Worm (Caenorhabditis elegans): ENCODE results near the gene srh-264.

DNA sequence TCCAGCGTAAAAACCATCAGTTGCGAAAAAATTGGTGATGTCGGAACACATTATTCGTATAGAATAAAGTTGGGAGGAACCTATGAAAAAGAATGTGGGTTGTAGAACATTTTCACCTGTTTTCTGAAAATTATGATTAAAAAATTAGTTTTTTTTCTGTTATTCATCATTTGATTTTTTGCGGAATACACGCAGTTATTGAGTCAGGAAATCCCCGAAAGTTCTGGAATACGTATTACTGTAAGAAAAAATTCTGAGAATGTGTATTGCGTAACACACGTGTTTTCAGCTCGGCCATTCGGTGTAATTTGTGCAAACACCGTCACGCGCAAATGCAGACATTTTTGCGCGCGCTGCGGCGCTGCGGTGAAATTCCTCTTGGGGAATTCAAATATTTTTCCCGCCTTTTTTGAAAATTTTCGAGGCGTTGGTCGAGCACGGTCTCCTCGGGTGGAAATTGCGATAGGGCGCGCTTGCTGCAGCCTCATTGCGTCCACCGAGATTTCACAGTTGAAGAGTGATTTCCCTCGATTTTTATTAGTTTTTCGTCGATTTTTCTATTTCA is 25.0 kb upstream of the srh-264 start, which contains the start of gene srh-170:
- TF ChIP-seq fkh-10 (GFP tag; optimal IDR thresholded peaks at IDR 0.05) (no peak), dve-1 (tag; optimal IDR thresholded peaks at IDR 0.05) (no peak), ama-1 (optimal IDR thresholded peaks at IDR 0.05) (no peak), sdc-2 (tag; optimal IDR thresholded peaks at IDR 0.05) (no peak), ceh-18 (tag; optimal IDR thresholded peaks at IDR 0.05) (no peak), pat-9 (tag; optimal IDR thresholded peaks at IDR 0.05) (no peak), T23F11.4 (GFP tag; optimal IDR thresholded peaks at IDR 0.05) (no peak), tbx-2 (tag; optimal IDR thresholded peaks at IDR 0.05) (no peak), rnt-1 (tag; optimal IDR thresholded peaks at IDR 0.05) (no peak), F13H6.1 (tag; optimal IDR thresholded peaks at IDR 0.05) (no peak), madf-2 (tag; optimal IDR thresholded peaks at IDR 0.05) (no peak), ceh-30 (tag; optimal IDR thresholded peaks at IDR 0.05) (no peak), pax-1 (tag; optimal IDR thresholded peaks at IDR 0.05) (no peak)

Data from whole organism, late embryonic.